Worm (Caenorhabditis elegans): ENCODE data around the gene C38H2.3.

- TF ChIP-seq mep-1 (tag; optimal IDR thresholded peaks at IDR 0.05): no peak
- TF ChIP-seq ham-2 (GFP tag; optimal IDR thresholded peaks at IDR 0.05): no peak
- TF ChIP-seq blmp-1 (tag; optimal IDR thresholded peaks at IDR 0.05): no peak
- no peak for TF ChIP-seq mab-5 (tag; optimal IDR thresholded peaks at IDR 0.05)
- TF ChIP-seq nhr-76 (tag; optimal IDR thresholded peaks at IDR 0.05): no peak
- TF ChIP-seq pha-4 (tag; optimal IDR thresholded peaks at IDR 0.05): no peak
- TF ChIP-seq sem-2 (GFP tag; optimal IDR thresholded peaks at IDR 0.05): no peak
- TF ChIP-seq lsy-2 (tag; optimal IDR thresholded peaks at IDR 0.05): no peak
- TF ChIP-seq nhr-2 (tag; optimal IDR thresholded peaks at IDR 0.05): no peak
- no peak for TF ChIP-seq nhr-237 (tag; optimal IDR thresholded peaks at IDR 0.05)
- no peak for TF ChIP-seq nhr-28 (tag; optimal IDR thresholded peaks at IDR 0.05)
Measured at ce11 chrIII:10404918-10405317, 18.5 kb upstream of the C38H2.3 start, which contains the start of the genes M03C11.3 and chl-1.
